Fruit fly (Drosophila melanogaster) whole organism, embryonic: ENCODE measurements around the gene Cdc5.

ENCODE experiments used
- BtbVII ChIP-seq: fragments of 200-800 bp; sonication (Bioruptor generic); optimal IDR thresholded peaks from 3 replicates; lab custom pipeline; 2017; ENCODE audit warnings: missing biosample characterization, mild to moderate bottlenecking, missing genetic modification characterization
- CG13287 ChIP-seq: fragments of 200-800 bp; sonication (Bioruptor generic); IDR thresholded peaks from 2 replicates; pipeline ENCODE4 v1.3.6; 2022; ENCODE audit warnings: missing biosample characterization, missing genetic modification characterization; ENCODE audit not compliant: partially characterized antibody
- CG15696 ChIP-seq: fragments of 200-800 bp; sonication (Bioruptor generic); optimal IDR thresholded peaks from 2 replicates; lab custom pipeline; 2019; ENCODE audit warnings: missing biosample characterization, mild to moderate bottlenecking, missing genetic modification characterization, moderate library complexity
- CG16779 ChIP-seq: fragments of 200-800 bp; sonication (Bioruptor generic); IDR thresholded peaks from 2 replicates; pipeline ENCODE4 v1.3.6; 2022; ENCODE audit warnings: missing biosample characterization, missing genetic modification characterization
- CG17186 ChIP-seq: fragments of 200-800 bp; sonication (Bioruptor generic); optimal IDR thresholded peaks from 3 replicates; lab custom pipeline; 2017; ENCODE audit warnings: missing biosample characterization, missing genetic modification reagents, missing genetic modification characterization
- CG18476 ChIP-seq: fragments of 200-800 bp; sonication (Bioruptor generic); optimal IDR thresholded peaks from 2 replicates; lab custom pipeline; 2016; ENCODE audit warnings: missing biosample characterization, mild to moderate bottlenecking, missing genetic modification characterization
- CG42726 ChIP-seq: fragments of 200-800 bp; sonication (Bioruptor generic); IDR thresholded peaks from 2 replicates; pipeline ENCODE4 v1.3.6; 2022; ENCODE audit warnings: missing biosample characterization, missing genetic modification characterization; ENCODE audit not compliant: partially characterized antibody
- Dll ChIP-seq: fragments of 200-800 bp; sonication (Bioruptor generic); IDR thresholded peaks from 4 replicates; pipeline ENCODE4 v1.3.6; 2022; ENCODE audit warnings: missing biosample characterization, missing genetic modification characterization; ENCODE audit not compliant: partially characterized antibody
- GATAe ChIP-seq: fragments of 200-800 bp; sonication (Bioruptor generic); conservative IDR thresholded peaks from 2 replicates; pipeline ENCODE4 v1.3.6; 2022; ENCODE audit warnings: missing biosample characterization, missing genetic modification characterization
- Hand ChIP-seq: fragments of 200-800 bp; sonication (Bioruptor generic); optimal IDR thresholded peaks from 2 replicates; lab custom pipeline; 2017; ENCODE audit warnings: mild to moderate bottlenecking, missing biosample characterization, missing genetic modification reagents, missing genetic modification characterization
- HmgZ ChIP-seq: fragments of 200-800 bp; sonication (Bioruptor generic); optimal IDR thresholded peaks from 2 replicates; lab custom pipeline; 2018; ENCODE audit warnings: missing biosample characterization, mild to moderate bottlenecking, missing genetic modification characterization
- NfI ChIP-seq: fragments of 200-800 bp; sonication (Bioruptor generic); optimal IDR thresholded peaks from 3 replicates; lab custom pipeline; 2018; ENCODE audit warnings: missing biosample characterization, mild to moderate bottlenecking, missing genetic modification characterization, moderate library complexity
- Scr ChIP-seq: fragments of 200-800 bp; sonication (Bioruptor generic); IDR thresholded peaks from 2 replicates; pipeline ENCODE4 v1.3.6; 2022; ENCODE audit warnings: missing biosample characterization, missing genetic modification characterization; ENCODE audit not compliant: partially characterized antibody
- hth ChIP-seq: fragments of >200 bp; optimal IDR thresholded peaks from 2 replicates; lab custom pipeline; 2017; ENCODE audit warnings: inconsistent platforms

The Cdc5 gene

dm6 chr3L:311607-312006 is 49.6 kb downstream of the Cdc5 start (continued):
- TF ChIP-seq CG15696 (tag; lab: Kevin White, UChicago) (no peak), CG13287 (peak; percentile 35; the same call in 1 of the 2 replicates), NfI (GFP tag; lab: Kevin White, UChicago) (no peak), CG16779 (no peak), Hand (GFP tag; lab: Kevin White, UChicago) (peak; percentile 14), CG42726 (GFP tag; lab: Robert Waterston, UW) (0 out of 2 replicates have a peak, but pooled peaks have one; percentile 5), BtbVII (GFP tag; lab: Kevin White, UChicago) (peak; percentile 87), Dll (GFP tag; lab: Robert Waterston, UW) (no peak), hth (lab: Kevin White, UChicago) (no peak), CG17186 (GFP tag; lab: Kevin White, UChicago) (no peak), HmgZ (tag; lab: Kevin White, UChicago) (peak; percentile 18), GATAe (0 out of 2 replicates have a peak, but pooled peaks have one; percentile 28), Scr (GFP tag; lab: Robert Waterston, UW) (no peak), CG18476 (GFP tag; lab: Kevin White, UChicago) (peak; percentile 87)
